Worm (Caenorhabditis elegans): Measurements from ENCODE around the gene F17C8.9.

- no peak for TF ChIP-seq flt-1 (GFP tag; IDR thresholded peaks at IDR 0.05)
- TF ChIP-seq ama-1 (optimal IDR thresholded peaks at IDR 0.05), result no peak
- no peak for TF ChIP-seq ceh-13 (GFP tag; optimal IDR thresholded peaks at IDR 0.05)
Measured at ce11 chrIII:4748109-4748508, 14.0 kb downstream of the F17C8.9 start, which contains the start of gene col-89.
